Fruit fly (Drosophila melanogaster): ENCODE measurements around the gene CG31937.

CG31937 gene

dm6 chr2L:1729607-1730011 is at the start of gene CG31937, which contains the start of gene Eno (continued):
- TF ChIP-seq pfk (GFP tag; optimal IDR thresholded peaks at IDR 0.05) (no peak), Jarid2 (GFP tag; optimal IDR thresholded peaks at IDR 0.05) (peak; percentile 4), CG15073 (GFP tag; optimal IDR thresholded peaks at IDR 0.05) (no peak), H15 (GFP tag; IDR thresholded peaks at IDR 0.05) (peak; percentile 46; the same call in 1 of the 3 replicates), insv (GFP tag; optimal IDR thresholded peaks at IDR 0.05) (no peak), Six4 (GFP tag; optimal IDR thresholded peaks at IDR 0.05) (no peak), hth (optimal IDR thresholded peaks at IDR 0.05) (no peak), bigmax (GFP tag; optimal IDR thresholded peaks at IDR 0.05) (no peak), grau (tag; optimal IDR thresholded peaks at IDR 0.05) (peak; percentile 62), Elba2 (GFP tag; optimal IDR thresholded peaks at IDR 0.05) (no peak), nom (GFP tag; optimal IDR thresholded peaks at IDR 0.05) (peak; percentile 77), CG14667 (GFP tag; IDR thresholded peaks at IDR 0.05) (no peak), CG12155 (GFP tag; optimal IDR thresholded peaks at IDR 0.05) (peak; percentile 32), ttk (GFP tag; IDR thresholded peaks at IDR 0.05) (peak; percentile 14; the same call in 1 of the 2 replicates), sisA (GFP tag; IDR thresholded peaks at IDR 0.05) (peak; percentile 32; the same call in 1 of the 2 replicates), CG17359 (tag; optimal IDR thresholded peaks at IDR 0.05) (no peak), CG4404 (GFP tag; IDR thresholded peaks at IDR 0.05) (peak; percentile 33; the same call in 1 of the 2 replicates), grn (GFP tag; optimal IDR thresholded peaks at IDR 0.05) (no peak), CG32772 (GFP tag; IDR thresholded peaks at IDR 0.05) (peak; percentile 41; the same call in 1 of the 2 replicates), repo (GFP tag; optimal IDR thresholded peaks at IDR 0.05) (no peak), CG3281 (GFP tag; optimal IDR thresholded peaks at IDR 0.05) (peak; percentile 62), HLH3B (GFP tag; IDR thresholded peaks at IDR 0.05) (peak; percentile 54), Rfx (GFP tag; IDR thresholded peaks at IDR 0.05) (peak; percentile 67), Hsf (GFP tag; optimal IDR thresholded peaks at IDR 0.05) (peak; percentile 71), chif (GFP tag; optimal IDR thresholded peaks at IDR 0.05) (peak; percentile 33 to 45), az2 (GFP tag; optimal IDR thresholded peaks at IDR 0.05) (no peak), CG43689 (GFP tag; IDR thresholded peaks at IDR 0.05) (no peak), Gsc (GFP tag; IDR thresholded peaks at IDR 0.05) (no peak), sob (GFP tag; IDR thresholded peaks at IDR 0.05) (peak; percentile 76), Stat92E (GFP tag; optimal IDR thresholded peaks at IDR 0.05) (no peak), pho (GFP tag; optimal IDR thresholded peaks at IDR 0.05) (peak; percentile 37), ab (GFP tag; optimal IDR thresholded peaks at IDR 0.05) (no peak), crp (GFP tag; optimal IDR thresholded peaks at IDR 0.05) (peak; percentile 6 to 88), lilli (GFP tag; optimal IDR thresholded peaks at IDR 0.05) (peak; percentile 59), dpn (GFP tag; optimal IDR thresholded peaks at IDR 0.05) (peak; percentile 12 to 39), MESR4 (GFP tag; optimal IDR thresholded peaks at IDR 0.05) (peak; percentile 24), CG6791 (GFP tag; IDR thresholded peaks at IDR 0.05; ENCODE audit: partially characterized antibody) (no peak), usp (GFP tag; optimal IDR thresholded peaks at IDR 0.05) (no peak), jumu (GFP tag; optimal IDR thresholded peaks at IDR 0.05) (peak; percentile 18), CG4424 (GFP tag; optimal IDR thresholded peaks at IDR 0.05) (peak; percentile 44), lab (GFP tag; optimal IDR thresholded peaks at IDR 0.05) (peak; percentile 53), CG9797 (GFP tag; optimal IDR thresholded peaks at IDR 0.05) (no peak), ato (GFP tag; IDR thresholded peaks at IDR 0.05; ENCODE audit: partially characterized antibody) (no peak), CG4617 (GFP tag; optimal IDR thresholded peaks at IDR 0.05; ENCODE audit: borderline replicate concordance) (no peak), NK7.1 (GFP tag; optimal IDR thresholded peaks at IDR 0.05) (no peak), prd (optimal IDR thresholded peaks at IDR 0.05) (no peak), prd (GFP tag; IDR thresholded peaks at IDR 0.05) (peak; percentile 50), esg (GFP tag; conservative IDR thresholded peaks at IDR 0.05) (peak; percentile 51), CG11085 (GFP tag; IDR thresholded peaks at IDR 0.05) (0 out of 2 replicates have a peak, but pooled peaks have one; percentile 20), YL-1 (GFP tag; optimal IDR thresholded peaks at IDR 0.05) (no peak), klu (GFP tag; IDR thresholded peaks at IDR 0.05) (peak; percentile 26; the same call in 1 of the 2 replicates)

All from whole organism, embryonic.